Fruit fly (Drosophila melanogaster) whole organism: ENCODE measurements around the gene CG10298.

Source experiments
- CG8478 ChIP-seq: fragments of >200 bp; optimal IDR thresholded peaks from 2 replicates; lab custom pipeline; 2018; ENCODE audit warnings: inconsistent platforms
- EcR ChIP-seq, 2 experiments: fragments of >200 bp; optimal IDR thresholded peaks; 2 replicates each; lab custom pipeline; 2017; ENCODE audit warnings: missing biosample characterization in 2 of 2, missing genetic modification characterization in 2 of 2, missing genetic modification reagents in 2 of 2

dm6 chr3R:6352436-6352835 is 9.6 kb downstream of the CG10298 start:
- TF ChIP-seq EcR (GFP tag; optimal IDR thresholded peaks at IDR 0.05; lab: Kevin White, UChicago) (no peak), CG8478 (lab: Kevin White, UChicago) (no peak)
